Fruit fly (Drosophila melanogaster) whole organism, embryonic: ENCODE results near the gene isoQC.

Source experiments
- Abd-B ChIP-seq: fragments of 200-800 bp; sonication (Bioruptor generic); optimal IDR thresholded peaks from 2 replicates; lab custom pipeline; 2018; ENCODE audit warnings: missing biosample characterization, mild to moderate bottlenecking, missing genetic modification characterization, moderate library complexity
- Ada2b ChIP-seq: fragments of 200-800 bp; sonication (Bioruptor generic); IDR thresholded peaks from 2 replicates; pipeline ENCODE4 v1.3.6; 2022; ENCODE audit warnings: missing biosample characterization, missing genetic modification characterization
- Atf-2 ChIP-seq: fragments of 200-800 bp; sonication (Bioruptor generic); optimal IDR thresholded peaks from 2 replicates; lab custom pipeline; 2016; ENCODE audit warnings: missing biosample characterization, missing genetic modification characterization
- B-H2 ChIP-seq: fragments of 200-800 bp; sonication (Bioruptor generic); optimal IDR thresholded peaks from 2 replicates; lab custom pipeline; 2018; ENCODE audit warnings: missing biosample characterization, mild to moderate bottlenecking, missing genetic modification characterization
- CG10462 ChIP-seq: fragments of 200-800 bp; sonication (Bioruptor generic); optimal IDR thresholded peaks from 2 replicates; lab custom pipeline; 2016; ENCODE audit warnings: missing biosample characterization, missing genetic modification characterization
- CG11695 ChIP-seq: fragments of 200-800 bp; sonication (Bioruptor generic); IDR thresholded peaks from 3 replicates; pipeline ENCODE4 v1.3.6; 2022; ENCODE audit warnings: missing biosample characterization, missing genetic modification characterization
- CG11696 ChIP-seq: fragments of 200-800 bp; sonication (Bioruptor generic); IDR thresholded peaks from 2 replicates; pipeline ENCODE4 v1.3.6; 2022; ENCODE audit warnings: missing biosample characterization, missing genetic modification characterization
- CG12659 ChIP-seq: fragments of 200-800 bp; sonication (Bioruptor generic); optimal IDR thresholded peaks from 3 replicates; lab custom pipeline; 2017; ENCODE audit warnings: mild to moderate bottlenecking, missing biosample characterization, missing genetic modification reagents, missing genetic modification characterization
- CG12769 ChIP-seq: fragments of 200-800 bp; sonication (Bioruptor generic); optimal IDR thresholded peaks from 2 replicates; lab custom pipeline; 2019; ENCODE audit warnings: missing biosample characterization, mild to moderate bottlenecking, missing genetic modification characterization, moderate library complexity
- CG14667 ChIP-seq: fragments of 200-800 bp; sonication (Bioruptor generic); IDR thresholded peaks from 2 replicates; pipeline ENCODE4 v1.3.6; 2022; ENCODE audit warnings: missing biosample characterization, missing genetic modification characterization
- CG15269 ChIP-seq: fragments of 200-800 bp; sonication (Bioruptor generic); optimal IDR thresholded peaks from 2 replicates; lab custom pipeline; 2018; ENCODE audit warnings: missing biosample characterization, mild to moderate bottlenecking, missing genetic modification characterization, moderate library complexity
- CG15696 ChIP-seq: fragments of 200-800 bp; sonication (Bioruptor generic); optimal IDR thresholded peaks from 2 replicates; lab custom pipeline; 2019; ENCODE audit warnings: missing biosample characterization, mild to moderate bottlenecking, missing genetic modification characterization, moderate library complexity
- CG17361 ChIP-seq: fragments of 200-800 bp; sonication (Bioruptor generic); IDR thresholded peaks from 3 replicates; pipeline ENCODE4 v1.3.6; 2022; ENCODE audit warnings: missing biosample characterization, missing genetic modification characterization
- CG17802 ChIP-seq: fragments of 200-800 bp; sonication (Bioruptor generic); optimal IDR thresholded peaks from 2 replicates; lab custom pipeline; 2018; ENCODE audit warnings: missing biosample characterization, mild to moderate bottlenecking, missing genetic modification characterization, moderate library complexity
- CG17829 ChIP-seq: fragments of 200-800 bp; optimal IDR thresholded peaks from 2 replicates; lab custom pipeline; 2019; ENCODE audit warnings: missing biosample characterization, mild to moderate bottlenecking, missing genetic modification characterization, moderate library complexity
- CG2202 ChIP-seq: fragments of 200-800 bp; sonication (Bioruptor generic); optimal IDR thresholded peaks from 2 replicates; lab custom pipeline; 2018; ENCODE audit warnings: missing biosample characterization, mild to moderate bottlenecking, missing genetic modification characterization
- CG2678 ChIP-seq: fragments of 200-800 bp; sonication (Bioruptor generic); optimal IDR thresholded peaks from 3 replicates; lab custom pipeline; 2019; ENCODE audit warnings: missing biosample characterization, mild to moderate bottlenecking, missing genetic modification characterization, moderate library complexity
- CG30020 ChIP-seq: fragments of 200-800 bp; optimal IDR thresholded peaks from 2 replicates; lab custom pipeline; 2019; ENCODE audit warnings: missing biosample characterization, mild to moderate bottlenecking, missing genetic modification characterization, moderate library complexity
- CG3065 ChIP-seq: fragments of 200-800 bp; sonication (Bioruptor generic); optimal IDR thresholded peaks from 2 replicates; lab custom pipeline; 2016; ENCODE audit warnings: missing biosample characterization, missing genetic modification characterization
- CG7745 ChIP-seq: fragments of 200-800 bp; sonication (Bioruptor generic); optimal IDR thresholded peaks from 2 replicates; lab custom pipeline; 2018; ENCODE audit warnings: missing biosample characterization, mild to moderate bottlenecking, missing genetic modification characterization, moderate library complexity
- CG7786 ChIP-seq: fragments of 200-800 bp; sonication (Bioruptor generic); optimal IDR thresholded peaks from 2 replicates; lab custom pipeline; 2016; ENCODE audit warnings: missing biosample characterization, missing genetic modification characterization
- CG8478 ChIP-seq: fragments of >200 bp; optimal IDR thresholded peaks from 2 replicates; lab custom pipeline; 2018
- CG8765 ChIP-seq: fragments of 200-800 bp; sonication (Bioruptor generic); IDR thresholded peaks from 2 replicates; pipeline ENCODE4 v1.3.6; 2022; ENCODE audit warnings: missing biosample characterization, missing genetic modification characterization
- CHES-1-like ChIP-seq: fragments of 200-800 bp; sonication (Bioruptor generic); optimal IDR thresholded peaks from 2 replicates; lab custom pipeline; 2016; ENCODE audit warnings: missing biosample characterization, missing genetic modification characterization
- Dll ChIP-seq: fragments of 200-800 bp; sonication (Bioruptor generic); IDR thresholded peaks from 4 replicates; pipeline ENCODE4 v1.3.6; 2022; ENCODE audit warnings: missing biosample characterization, missing genetic modification characterization; ENCODE audit not compliant: partially characterized antibody
- Fer1 ChIP-seq: fragments of 200-800 bp; sonication (Bioruptor generic); optimal IDR thresholded peaks from 2 replicates; lab custom pipeline; 2017; ENCODE audit warnings: missing biosample characterization, mild to moderate bottlenecking, missing genetic modification characterization
- Fer3 ChIP-seq: fragments of 200-800 bp; sonication (Bioruptor generic); optimal IDR thresholded peaks from 2 replicates; lab custom pipeline; 2018; ENCODE audit warnings: missing biosample characterization, mild to moderate bottlenecking, missing genetic modification characterization, moderate library complexity
- HHEX ChIP-seq: fragments of 200-800 bp; sonication (Bioruptor generic); optimal IDR thresholded peaks from 3 replicates; lab custom pipeline; 2017; ENCODE audit warnings: missing biosample characterization, mild to moderate bottlenecking, missing genetic modification characterization, missing genetic modification reagents
- Kr ChIP-seq: fragments of 200-800 bp; sonication (Bioruptor generic); optimal IDR thresholded peaks from 2 replicates; lab custom pipeline; 2017; ENCODE audit warnings: missing biosample characterization, mild to moderate bottlenecking, missing genetic modification characterization
- NC2α ChIP-seq: fragments of 200-800 bp; sonication (Bioruptor generic); optimal IDR thresholded peaks from 2 replicates; lab custom pipeline; 2016; ENCODE audit warnings: missing biosample characterization, missing genetic modification characterization
- Neu2 ChIP-seq: fragments of 200-800 bp; sonication (Bioruptor generic); optimal IDR thresholded peaks from 3 replicates; lab custom pipeline; 2016; ENCODE audit warnings: missing biosample characterization, missing genetic modification characterization, borderline replicate concordance
- Spps ChIP-seq: fragments of 200-800 bp; sonication (Bioruptor generic); optimal IDR thresholded peaks from 2 replicates; lab custom pipeline; 2018; ENCODE audit warnings: missing biosample characterization, mild to moderate bottlenecking, missing genetic modification characterization
- Vsx1 ChIP-seq: fragments of 200-800 bp; sonication (Bioruptor generic); optimal IDR thresholded peaks from 2 replicates; lab custom pipeline; 2017; ENCODE audit warnings: missing biosample characterization, mild to moderate bottlenecking, missing genetic modification characterization, missing genetic modification reagents
- ab ChIP-seq: fragments of 200-800 bp; sonication (Bioruptor generic); optimal IDR thresholded peaks from 2 replicates; lab custom pipeline; 2016; ENCODE audit warnings: missing biosample characterization, missing genetic modification characterization
- ac ChIP-seq: fragments of 200-800 bp; sonication (Bioruptor generic); optimal IDR thresholded peaks from 3 replicates; lab custom pipeline; 2017; ENCODE audit warnings: missing biosample characterization, mild to moderate bottlenecking, missing genetic modification characterization
- bsh ChIP-seq, 2 experiments: fragments of 200-800 bp; sonication (Bioruptor generic); optimal IDR thresholded peaks; 2 replicates each; lab custom pipeline; 2017 to 2018; ENCODE audit warnings: mild to moderate bottlenecking in 2 of 2, missing biosample characterization in 2 of 2, missing genetic modification characterization in 2 of 2, moderate library complexity in 1 of 2
- cas ChIP-seq: fragments of 200-800 bp; sonication (Bioruptor generic); IDR thresholded peaks from 2 replicates; pipeline ENCODE4 v1.3.6; 2022; ENCODE audit warnings: missing biosample characterization, missing genetic modification characterization
- cwo ChIP-seq: fragments of 200-800 bp; sonication (Bioruptor generic); optimal IDR thresholded peaks from 3 replicates; lab custom pipeline; 2017; ENCODE audit warnings: missing biosample characterization, missing genetic modification characterization, mild to moderate bottlenecking, moderate library complexity, missing genetic modification reagents
- eyg ChIP-seq: fragments of 200-800 bp; sonication (Bioruptor generic); optimal IDR thresholded peaks from 3 replicates; lab custom pipeline; 2016; ENCODE audit warnings: missing biosample characterization, missing genetic modification characterization
- fru ChIP-seq: fragments of >200 bp; optimal IDR thresholded peaks from 2 replicates; lab custom pipeline; 2017
- gsb ChIP-seq: fragments of 200-800 bp; sonication (Bioruptor generic); IDR thresholded peaks from 2 replicates; pipeline ENCODE4 v1.3.6; 2022; ENCODE audit warnings: missing biosample characterization, missing genetic modification characterization
- hkb ChIP-seq, 2 experiments: fragments of 200-800 bp in 1 of 2; fragments of >200 bp in 1 of 2; sonication (Bioruptor generic) in 1 of 2; IDR thresholded peaks in 1 of 2; optimal IDR thresholded peaks in 1 of 2; 2 replicates each; pipeline versions ENCODE4 v1.3.6 to Lab custom; 2017 to 2022; ENCODE audit warnings: missing biosample characterization in 1 of 2, missing genetic modification characterization in 1 of 2
- klu ChIP-seq: fragments of 200-800 bp; sonication (Bioruptor generic); IDR thresholded peaks from 2 replicates; pipeline ENCODE4 v1.3.6; 2022; ENCODE audit warnings: missing biosample characterization, missing genetic modification characterization
- lab ChIP-seq: fragments of 200-800 bp; sonication (Bioruptor generic); optimal IDR thresholded peaks from 3 replicates; lab custom pipeline; 2017; ENCODE audit warnings: missing biosample characterization, missing genetic modification characterization, mild to moderate bottlenecking, moderate library complexity, missing genetic modification reagents
- mirr ChIP-seq: fragments of 200-800 bp; sonication (Bioruptor generic); optimal IDR thresholded peaks from 3 replicates; lab custom pipeline; 2018; ENCODE audit warnings: missing biosample characterization, mild to moderate bottlenecking, missing genetic modification characterization
- mld ChIP-seq: fragments of 200-800 bp; sonication (Bioruptor generic); IDR thresholded peaks from 3 replicates; pipeline ENCODE4 v1.3.6; 2022; ENCODE audit warnings: missing biosample characterization, missing genetic modification characterization; ENCODE audit not compliant: partially characterized antibody
- oc ChIP-seq: fragments of 200-800 bp; sonication (Bioruptor generic); optimal IDR thresholded peaks from 2 replicates; lab custom pipeline; 2018; ENCODE audit warnings: missing biosample characterization, mild to moderate bottlenecking, missing genetic modification characterization, moderate library complexity
- rib ChIP-seq: fragments of 200-800 bp; sonication (Bioruptor generic); IDR thresholded peaks from 2 replicates; pipeline ENCODE4 v1.3.6; 2022; ENCODE audit warnings: missing biosample characterization, missing genetic modification characterization
- tna ChIP-seq: fragments of 200-800 bp; sonication (Bioruptor generic); IDR thresholded peaks from 2 replicates; pipeline ENCODE4 v1.3.6; 2022; ENCODE audit warnings: missing biosample characterization, missing genetic modification characterization; ENCODE audit not compliant: partially characterized antibody

Gene isoQC

dm6 chr3L:20444815-20445519 lies 29.3 kb upstream of the isoQC start (continued):
- TF ChIP-seq tna (GFP tag; lab: Robert Waterston, UW) (0 out of 2 replicates have a peak, but pooled peaks have one; percentile 27), mld (GFP tag; lab: Robert Waterston, UW) (no peak), CG17802 (tag; lab: Kevin White, UChicago) (peak; percentile 43), CG15696 (tag; lab: Kevin White, UChicago) (peak; percentile 43), NC2α (GFP tag; lab: Kevin White, UChicago) (no peak), Vsx1 (GFP tag; lab: Kevin White, UChicago) (peak; percentile 75), CG17361 (GFP tag; lab: Robert Waterston, UW) (peak; percentile 92), CG12659 (GFP tag; lab: Kevin White, UChicago) (peak; percentile 88), hkb (optimal IDR thresholded peaks at IDR 0.05; lab: Kevin White, UChicago) (no peak), hkb (GFP tag; IDR thresholded peaks at IDR 0.05; lab: Robert Waterston, UW) (peak; percentile 95), oc (peak; percentile 81), rib (GFP tag; lab: Robert Waterston, UW) (peak; percentile 80; the same call in 1 of the 2 replicates), CG14667 (GFP tag; lab: Robert Waterston, UW) (peak; percentile 82), CHES-1-like (GFP tag; lab: Kevin White, UChicago) (no peak), eyg (peak; percentile 49), cwo (GFP tag; lab: Kevin White, UChicago) (peak; percentile 84), ab (GFP tag; lab: Kevin White, UChicago) (no peak), Fer3 (tag; lab: Kevin White, UChicago) (peak; percentile 86), Ada2b (GFP tag; lab: Robert Waterston, UW) (peak; percentile 94), mirr (GFP tag; lab: Kevin White, UChicago) (no peak), gsb (GFP tag; lab: Robert Waterston, UW) (peak; percentile 85), CG8765 (peak; percentile 77; the same call in 1 of the 2 replicates), CG17829 (tag; lab: Kevin White, UChicago) (peak; percentile 85), Abd-B (GFP tag; lab: Kevin White, UChicago) (peak; percentile 71), fru (no peak), CG2678 (tag; lab: Kevin White, UChicago) (peak; percentile 89), Kr (GFP tag; lab: Kevin White, UChicago) (no peak), CG7745 (tag; lab: Kevin White, UChicago) (no peak), bsh (GFP tag; optimal IDR thresholded peaks at IDR 0.05; lab: Kevin White, UChicago) (peak; percentile 78 to 89), CG2202 (peak; percentile 49), CG12769 (peak; percentile 85), Neu2 (no peak), CG11696 (GFP tag; lab: Robert Waterston, UW) (peak; percentile 80), ac (no peak), CG3065 (peak; percentile 43), cas (GFP tag; lab: Robert Waterston, UW) (peak; percentile 73), CG15269 (tag; lab: Kevin White, UChicago) (peak; percentile 89), CG11695 (GFP tag; lab: Robert Waterston, UW) (peak; percentile 94), Fer1 (GFP tag; lab: Kevin White, UChicago) (peak; percentile 81), CG8478 (lab: Kevin White, UChicago) (no peak), Atf-2 (GFP tag; lab: Kevin White, UChicago) (no peak), Dll (GFP tag; lab: Robert Waterston, UW) (no peak), HHEX (GFP tag; lab: Kevin White, UChicago) (peak; percentile 87), klu (GFP tag; lab: Robert Waterston, UW) (peak; percentile 79), CG30020 (tag; lab: Kevin White, UChicago) (peak; percentile 3), lab (GFP tag; lab: Kevin White, UChicago) (peak; percentile 92), Spps (tag; lab: Kevin White, UChicago) (peak; percentile 66), CG10462 (GFP tag; lab: Kevin White, UChicago) (peak; percentile 54), CG7786 (GFP tag; lab: Kevin White, UChicago) (no peak), B-H2 (GFP tag; lab: Kevin White, UChicago) (no peak)
